Worm (Caenorhabditis elegans) whole organism, L3 larva: ENCODE results near the gene ubc-15.

Source experiments
- ceh-16 ChIP-seq: sonication (generic microtip); optimal IDR thresholded peaks from 2 replicates; lab custom pipeline; 2017; ENCODE audit warnings: missing biosample characterization, missing genetic modification characterization
- jun-1 ChIP-seq: fragments of 150-350 bp; optimal IDR thresholded peaks from 2 replicates; lab custom pipeline; 2014; ENCODE audit warnings: missing biosample characterization, missing genetic modification reagents, missing genetic modification characterization
- mdl-1 ChIP-seq: fragments of 150-350 bp; optimal IDR thresholded peaks from 2 replicates; lab custom pipeline; 2014; ENCODE audit warnings: missing biosample characterization, missing genetic modification characterization
- pha-4 ChIP-seq: fragments of 150-350 bp; optimal IDR thresholded peaks from 2 replicates; lab custom pipeline; 2014; ENCODE audit warnings: missing biosample characterization, missing genetic modification reagents, missing genetic modification characterization
- unc-39 ChIP-seq: sonication (generic microtip); optimal IDR thresholded peaks from 4 replicates; lab custom pipeline; 2017; ENCODE audit warnings: missing biosample characterization, missing genetic modification characterization
- unc-62 ChIP-seq: fragments of 150-350 bp; sonication (generic microtip); optimal IDR thresholded peaks from 4 replicates; lab custom pipeline; 2014; ENCODE audit warnings: missing biosample characterization, missing genetic modification reagents, missing genetic modification characterization

DNA sequence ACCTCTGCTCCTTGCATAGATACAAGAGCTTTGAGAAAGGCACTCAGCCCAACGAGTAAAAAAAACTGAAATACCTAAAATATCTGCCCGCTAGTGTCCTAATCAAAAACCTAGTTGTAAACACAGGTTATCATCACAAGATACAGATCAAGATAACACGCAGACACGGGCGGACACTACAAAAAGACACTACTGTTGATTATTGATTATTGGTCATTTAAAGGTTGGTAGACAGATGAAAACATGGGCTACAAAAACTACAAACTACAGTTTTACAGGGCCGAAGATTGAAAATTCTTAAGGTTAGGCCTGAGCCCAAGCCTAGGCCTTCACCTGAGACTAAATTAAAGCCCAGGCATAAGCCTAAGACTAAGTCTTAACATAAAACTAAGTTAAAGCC, 54.6 kb downstream of the ubc-15 start:
- TF ChIP-seq mdl-1 = no peak
- TF ChIP-seq unc-39 (tag; lab: Kevin White, UChicago) = no peak
- TF ChIP-seq unc-62 (GFP tag; lab: Kevin White, UChicago) = no peak
- TF ChIP-seq jun-1 (tag; lab: Kevin White, UChicago) = no peak
- TF ChIP-seq ceh-16 (tag; lab: Kevin White, UChicago) = no peak
- TF ChIP-seq pha-4 (tag; lab: Kevin White, UChicago) = no peak
